Worm (Caenorhabditis elegans) whole organism, young adult: ENCODE measurements around the gene idpp-3.

Experiments
- F49E8.2 ChIP-seq: sonication (generic microtip); optimal IDR thresholded peaks from 3 replicates; lab custom pipeline; 2017; ENCODE audit warnings: missing genetic modification characterization, mild to moderate bottlenecking, missing compliant biosample characterization, antibody characterized with exemption, moderate library complexity; ENCODE audit not compliant: insufficient read depth
- F55B11.4 ChIP-seq: sonication (generic microtip); optimal IDR thresholded peaks from 2 replicates; lab custom pipeline; 2016; ENCODE audit warnings: missing compliant biosample characterization, missing genetic modification characterization, borderline replicate concordance; ENCODE audit not compliant: insufficient read depth
- F57A8.1 ChIP-seq: fragments of 200-800 bp; sonication (Bioruptor generic); optimal IDR thresholded peaks from 2 replicates; lab custom pipeline; 2018; ENCODE audit warnings: mild to moderate bottlenecking, missing genetic modification characterization, moderate library complexity, missing compliant biosample characterization
- K11D2.4 ChIP-seq: fragments of 200-800 bp; sonication (Bioruptor generic); IDR thresholded peaks from 2 replicates; pipeline ENCODE4 v1.3.6; 2022; ENCODE audit warnings: missing genetic modification reagents, missing genetic modification characterization, missing compliant biosample characterization
- T07F8.4 ChIP-seq: sonication (generic microtip); optimal IDR thresholded peaks from 2 replicates; lab custom pipeline; 2016; ENCODE audit warnings: mild to moderate bottlenecking, missing genetic modification characterization, moderate library complexity, missing compliant biosample characterization
- dpl-1 ChIP-seq: fragments of 150-350 bp; optimal IDR thresholded peaks from 2 replicates; lab custom pipeline; 2014; ENCODE audit warnings: missing biosample characterization, missing genetic modification reagents, missing genetic modification characterization
- hmg-20 ChIP-seq: fragments of 200-800 bp; sonication (Bioruptor generic); IDR thresholded peaks from 2 replicates; pipeline ENCODE4 v1.3.6; 2022; ENCODE audit warnings: missing genetic modification reagents, missing genetic modification characterization, missing compliant biosample characterization
- let-526 ChIP-seq: fragments of 200-800 bp; sonication (Bioruptor generic); IDR thresholded peaks from 2 replicates; pipeline ENCODE4 v1.3.6; 2022; ENCODE audit warnings: missing genetic modification reagents, missing genetic modification characterization, missing compliant biosample characterization
- nfya-1 ChIP-seq: sonication (generic microtip); optimal IDR thresholded peaks from 2 replicates; lab custom pipeline; 2017; ENCODE audit warnings: antibody characterized with exemption, missing compliant biosample characterization, missing genetic modification characterization, borderline replicate concordance; ENCODE audit not compliant: insufficient read depth
- nhr-27 ChIP-seq: fragments of 200-800 bp; sonication (Bioruptor generic); optimal IDR thresholded peaks from 2 replicates; lab custom pipeline; 2018; ENCODE audit warnings: mild to moderate bottlenecking, missing genetic modification characterization, moderate library complexity, missing compliant biosample characterization
- sea-2 ChIP-seq: fragments of 200-800 bp; sonication (Bioruptor generic); IDR thresholded peaks from 2 replicates; pipeline ENCODE4 v1.3.6; 2022; ENCODE audit warnings: missing genetic modification characterization, missing compliant biosample characterization
- somi-1 ChIP-seq: fragments of 200-800 bp; sonication (Bioruptor generic); optimal IDR thresholded peaks from 2 replicates; lab custom pipeline; 2018; ENCODE audit warnings: mild to moderate bottlenecking, missing genetic modification characterization, missing compliant biosample characterization
- unc-62 ChIP-seq: fragments of 150-350 bp; optimal IDR thresholded peaks from 2 replicates; lab custom pipeline; 2014; ENCODE audit warnings: missing biosample characterization, missing genetic modification reagents, missing genetic modification characterization

DNA sequence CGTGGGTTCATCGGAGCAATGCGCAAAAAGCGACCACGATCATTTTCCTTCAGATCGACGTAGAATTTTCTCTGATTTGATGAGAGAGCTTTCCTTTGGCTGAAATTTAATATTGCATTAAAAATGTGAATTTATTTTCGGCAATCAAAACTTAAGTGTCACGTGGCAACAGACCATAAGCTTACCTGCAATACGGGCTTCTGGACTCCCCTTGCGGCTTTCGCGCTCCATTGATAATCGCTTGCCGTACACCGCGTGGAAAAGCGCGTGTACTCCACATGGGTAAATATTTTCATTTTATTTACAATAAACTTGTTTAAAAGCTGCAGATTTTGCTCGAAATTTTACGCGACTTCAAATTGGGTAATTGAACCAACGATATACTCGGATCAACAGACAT lies 21.2 kb upstream of the idpp-3 start, which contains the start of gene plp-2:
- TF ChIP-seq sea-2 (GFP tag; lab: Robert Waterston, UW) (no peak), K11D2.4 (GFP tag; lab: Robert Waterston, UW) (no peak), let-526 (GFP tag; lab: Robert Waterston, UW) (no peak), dpl-1 (GFP tag; lab: Kevin White, UChicago) (no peak), nhr-27 (no peak), somi-1 (no peak), F57A8.1 (no peak), T07F8.4 (no peak), F55B11.4 (tag; lab: Kevin White, UChicago) (no peak), nfya-1 (tag; lab: Kevin White, UChicago) (no peak), F49E8.2 (tag; lab: Kevin White, UChicago) (no peak), unc-62 (no peak), hmg-20 (GFP tag; lab: Robert Waterston, UW) (no peak)
